Worm (Caenorhabditis elegans): Measurements from ENCODE around the gene M04B2.4.

M04B2.4 gene

ce11 chrIV:11549694-11550093 is 28.9 kb upstream of the M04B2.4 start (continued):
- TF ChIP-seq tbp1 (GFP tag; optimal IDR thresholded peaks at IDR 0.05) = peak; percentile 99
- no peak for TF ChIP-seq Y53F4B.3 (GFP tag; IDR thresholded peaks at IDR 0.05)
- no peak for TF ChIP-seq K11D2.4 (GFP tag; IDR thresholded peaks at IDR 0.05)
- peak; percentile 85 for TF ChIP-seq lin-26 (GFP tag; IDR thresholded peaks at IDR 0.05)
- no peak for TF ChIP-seq atf-7 (tag; optimal IDR thresholded peaks at IDR 0.05)
- TF ChIP-seq ceh-40 (GFP tag; IDR thresholded peaks at IDR 0.05) = no peak; the same call in 1 of the 2 replicates
- TF ChIP-seq sea-2 (GFP tag; IDR thresholded peaks at IDR 0.05) = no peak
- TF ChIP-seq let-607 (tag; optimal IDR thresholded peaks at IDR 0.05) = peak; percentile 62 to 68
- peak; percentile 68 for TF ChIP-seq zim-3 (tag; optimal IDR thresholded peaks at IDR 0.05)
- TF ChIP-seq Y79H2A.3 (GFP tag; conservative IDR thresholded peaks at IDR 0.05) = no peak
- TF ChIP-seq Y53G8AR.9 (GFP tag; conservative IDR thresholded peaks at IDR 0.05) = no peak
- TF ChIP-seq akir-1 (GFP tag; optimal IDR thresholded peaks at IDR 0.05) = peak; percentile 32
- TF ChIP-seq ceh-58 (GFP tag; IDR thresholded peaks at IDR 0.05) = no peak
- no peak for TF ChIP-seq egl-44 (GFP tag; IDR thresholded peaks at IDR 0.05)
- TF ChIP-seq K12H6.12 (tag; optimal IDR thresholded peaks at IDR 0.05) = peak; percentile 45
- TF ChIP-seq F10E7.11 (tag; optimal IDR thresholded peaks at IDR 0.05) = no peak
- peak; percentile 86 for TF ChIP-seq die-1 (tag; optimal IDR thresholded peaks at IDR 0.05)
- no peak for TF ChIP-seq ztf-22 (GFP tag; optimal IDR thresholded peaks at IDR 0.05)
- TF ChIP-seq ztf-25 (GFP tag; IDR thresholded peaks at IDR 0.05) = peak; percentile 62; the same call in 1 of the 2 replicates
- TF ChIP-seq F55B11.4 (tag; optimal IDR thresholded peaks at IDR 0.05; ENCODE audit: borderline replicate concordance, insufficient read depth) = no peak
- TF ChIP-seq snpc-1.1 (tag; optimal IDR thresholded peaks at IDR 0.05; ENCODE audit: insufficient read depth) = peak; percentile 38
- TF ChIP-seq lag-1 (GFP tag; IDR thresholded peaks at IDR 0.05) = no peak
- no peak for TF ChIP-seq nfyb-1 (GFP tag; IDR thresholded peaks at IDR 0.05)
- TF ChIP-seq xnd-1 (tag; optimal IDR thresholded peaks at IDR 0.05) = no peak
- TF ChIP-seq nhr-90 (tag; optimal IDR thresholded peaks at IDR 0.05) = peak; percentile 88
- TF ChIP-seq somi-1 (GFP tag; optimal IDR thresholded peaks at IDR 0.05) = peak; percentile 37
- TF ChIP-seq dpl-1 (GFP tag; optimal IDR thresholded peaks at IDR 0.05) = peak; percentile 21
- TF ChIP-seq lsy-27 (tag; optimal IDR thresholded peaks at IDR 0.05; ENCODE audit: borderline replicate concordance, insufficient read depth) = no peak
- TF ChIP-seq Y95B8A.8 (GFP tag; IDR thresholded peaks at IDR 0.05) = no peak
- no peak for TF ChIP-seq lir-1 (GFP tag; conservative IDR thresholded peaks at IDR 0.05)

ce11 chrIV:11548671-11549070 is 27.8 kb upstream of the M04B2.4 start, which contains the start of gene M04B2.7:
Gene M04B2.7, minus strand, starts transcription at chrIV:11548771.
- TF ChIP-seq lin-35 (GFP tag; optimal IDR thresholded peaks at IDR 0.05) (no peak), D2030.7 (GFP tag; IDR thresholded peaks at IDR 0.05) (no peak), F57A8.1 (GFP tag; optimal IDR thresholded peaks at IDR 0.05) (no peak), rpc-1 (optimal IDR thresholded peaks at IDR 0.05) (no peak), rpc-1 (tag; optimal IDR thresholded peaks at IDR 0.05) (no peak), nfya-1 (tag; optimal IDR thresholded peaks at IDR 0.05; ENCODE audit: borderline replicate concordance, insufficient read depth) (no peak), tbp1 (GFP tag; optimal IDR thresholded peaks at IDR 0.05) (no peak), ceh-27 (GFP tag; optimal IDR thresholded peaks at IDR 0.05) (no peak), ztf-18 (tag; optimal IDR thresholded peaks at IDR 0.05) (no peak), hmg-1.2 (GFP tag; IDR thresholded peaks at IDR 0.05) (no peak), egl-44 (GFP tag; IDR thresholded peaks at IDR 0.05) (no peak), T26A5.8 (tag; optimal IDR thresholded peaks at IDR 0.05) (no peak), T07F8.4 (tag; optimal IDR thresholded peaks at IDR 0.05) (no peak), mel-28 (tag; optimal IDR thresholded peaks at IDR 0.05; ENCODE audit: borderline replicate concordance) (no peak), F52B5.7 (tag; optimal IDR thresholded peaks at IDR 0.05) (no peak), B0019.2 (GFP tag; conservative IDR thresholded peaks at IDR 0.05) (no peak), snpc-1.1 (tag; optimal IDR thresholded peaks at IDR 0.05; ENCODE audit: insufficient read depth) (no peak)

Measured in whole organism, young adult.